Worm (Caenorhabditis elegans) whole organism, early embryonic: ENCODE results near the gene F53B3.3.

Experiments
- B0310.2 ChIP-seq: sonication (generic microtip); optimal IDR thresholded peaks from 2 replicates; lab custom pipeline; 2016; ENCODE audit warnings: mild to moderate bottlenecking, missing genetic modification characterization, missing compliant biosample characterization
- F13C5.2 ChIP-seq: sonication (generic microtip); optimal IDR thresholded peaks from 2 replicates; lab custom pipeline; 2017; ENCODE audit warnings: mild to moderate bottlenecking, missing genetic modification characterization, inconsistent platforms, missing compliant biosample characterization
- ama-1 ChIP-seq: fragments of 150-350 bp; optimal IDR thresholded peaks from 2 replicates; lab custom pipeline; 2014
- ceh-13 ChIP-seq: fragments of 200-800 bp; sonication (Bioruptor generic); optimal IDR thresholded peaks from 2 replicates; lab custom pipeline; 2018; ENCODE audit warnings: mild to moderate bottlenecking, missing genetic modification characterization, missing compliant biosample characterization
- ets-7 ChIP-seq: sonication (generic microtip); optimal IDR thresholded peaks from 2 replicates; lab custom pipeline; 2016; ENCODE audit warnings: missing genotype, missing genetic modification characterization, missing compliant biosample characterization
- flt-1 ChIP-seq: fragments of 200-800 bp; sonication (Bioruptor generic); IDR thresholded peaks from 2 replicates; pipeline ENCODE4 v1.3.6; 2022; ENCODE audit warnings: missing genetic modification characterization, missing compliant biosample characterization
- hmbx-1 ChIP-seq: sonication (generic microtip); optimal IDR thresholded peaks from 2 replicates; lab custom pipeline; 2016; ENCODE audit warnings: mild to moderate bottlenecking, missing genetic modification characterization, missing compliant biosample characterization
- pes-1 ChIP-seq: fragments of 200-800 bp; sonication (Bioruptor generic); IDR thresholded peaks from 2 replicates; pipeline ENCODE4 v1.3.6; 2022; ENCODE audit warnings: missing genetic modification reagents, missing genetic modification characterization, missing compliant biosample characterization
- scrt-1 ChIP-seq: fragments of 200-800 bp; sonication (Bioruptor generic); IDR thresholded peaks from 2 replicates; pipeline ENCODE4 v1.3.6; 2022; ENCODE audit warnings: missing genetic modification characterization, missing compliant biosample characterization
- sea-1 ChIP-seq: fragments of 200-800 bp; sonication (Bioruptor generic); conservative IDR thresholded peaks from 2 replicates; pipeline ENCODE4 v1.3.6; 2022; ENCODE audit warnings: missing genetic modification characterization, missing compliant biosample characterization
- tbx-37 ChIP-seq: fragments of 200-800 bp; sonication (Bioruptor generic); conservative IDR thresholded peaks from 2 replicates; pipeline ENCODE4 v1.3.6; 2022; ENCODE audit warnings: missing genetic modification reagents, missing genetic modification characterization, missing compliant biosample characterization
- tra-4 ChIP-seq: sonication (generic microtip); optimal IDR thresholded peaks from 2 replicates; lab custom pipeline; 2017; ENCODE audit warnings: missing genetic modification characterization, missing compliant biosample characterization

ce11 chrX:2902854-2903253 is 31.9 kb upstream of the F53B3.3 start:
- TF ChIP-seq F13C5.2 (tag; lab: Kevin White, UChicago) (no peak), hmbx-1 (no peak), flt-1 (no peak), ama-1 (lab: Kevin White, UChicago) (no peak), ceh-13 (GFP tag; lab: Kevin White, UChicago) (no peak), scrt-1 (GFP tag; lab: Robert Waterston, UW) (no peak), B0310.2 (tag; lab: Kevin White, UChicago) (no peak), tbx-37 (GFP tag; lab: Robert Waterston, UW) (no peak), sea-1 (GFP tag; lab: Robert Waterston, UW) (no peak), tra-4 (tag; lab: Kevin White, UChicago) (no peak), pes-1 (GFP tag; lab: Robert Waterston, UW) (no peak), ets-7 (no peak)
